Worm (Caenorhabditis elegans) whole organism, late embryonic: ENCODE measurements around the gene F54B11.10.

Experiments
- C08G9.2 ChIP-seq: sonication (generic microtip); optimal IDR thresholded peaks from 2 replicates; lab custom pipeline; 2016; ENCODE audit warnings: mild to moderate bottlenecking, missing genetic modification characterization, moderate library complexity, missing compliant biosample characterization
- C38D4.7 ChIP-seq: fragments of 200-800 bp; sonication (Bioruptor generic); optimal IDR thresholded peaks from 2 replicates; lab custom pipeline; 2018; ENCODE audit warnings: mild to moderate bottlenecking, missing genetic modification characterization, moderate library complexity, missing compliant biosample characterization
- ahr-1 ChIP-seq: sonication (generic microtip); optimal IDR thresholded peaks from 2 replicates; lab custom pipeline; 2016; ENCODE audit warnings: missing genetic modification characterization, missing compliant biosample characterization
- ama-1 ChIP-seq: fragments of 150-350 bp; optimal IDR thresholded peaks from 2 replicates; lab custom pipeline; 2014
- ceh-18 ChIP-seq: sonication (generic microtip); optimal IDR thresholded peaks from 2 replicates; lab custom pipeline; 2016; ENCODE audit warnings: missing genetic modification characterization, missing compliant biosample characterization
- ceh-19 ChIP-seq: fragments of 200-800 bp; sonication (Bioruptor generic); optimal IDR thresholded peaks from 2 replicates; lab custom pipeline; 2018; ENCODE audit warnings: mild to moderate bottlenecking, missing genetic modification characterization, missing compliant biosample characterization
- ceh-24 ChIP-seq: sonication (generic microtip); optimal IDR thresholded peaks from 2 replicates; lab custom pipeline; 2016; ENCODE audit warnings: mild to moderate bottlenecking, missing genetic modification characterization, missing compliant biosample characterization
- ceh-30 ChIP-seq: fragments of 150-350 bp; optimal IDR thresholded peaks from 2 replicates; lab custom pipeline; 2014; ENCODE audit warnings: missing biosample characterization, missing genetic modification characterization
- ceh-34 ChIP-seq: sonication (generic microtip); optimal IDR thresholded peaks from 2 replicates; lab custom pipeline; 2016; ENCODE audit warnings: mild to moderate bottlenecking, missing genetic modification characterization, missing compliant biosample characterization
- ceh-45 ChIP-seq: fragments of 200-800 bp; sonication (Bioruptor generic); IDR thresholded peaks from 2 replicates; pipeline ENCODE4 v1.3.6; 2022; ENCODE audit warnings: missing genetic modification reagents, missing genetic modification characterization, missing compliant biosample characterization
- ceh-48 ChIP-seq: sonication (generic microtip); optimal IDR thresholded peaks from 2 replicates; lab custom pipeline; 2016; ENCODE audit warnings: missing genetic modification characterization, inconsistent platforms, missing compliant biosample characterization
- che-1 ChIP-seq: sonication (generic microtip); optimal IDR thresholded peaks from 2 replicates; lab custom pipeline; 2016; ENCODE audit warnings: mild to moderate bottlenecking, missing genetic modification characterization, missing compliant biosample characterization
- dmd-4 ChIP-seq: sonication (generic microtip); optimal IDR thresholded peaks from 2 replicates; lab custom pipeline; 2016; ENCODE audit warnings: borderline replicate concordance, missing genetic modification characterization, missing compliant biosample characterization
- elt-4 ChIP-seq: sonication (generic microtip); optimal IDR thresholded peaks from 2 replicates; lab custom pipeline; 2016; ENCODE audit warnings: missing genetic modification characterization, missing compliant biosample characterization
- eyg-1 ChIP-seq: sonication (generic microtip); optimal IDR thresholded peaks from 2 replicates; lab custom pipeline; 2016; ENCODE audit warnings: missing genotype, missing genetic modification characterization, missing compliant biosample characterization
- hlh-30 ChIP-seq: sonication (generic microtip); optimal IDR thresholded peaks from 2 replicates; lab custom pipeline; 2017; ENCODE audit warnings: antibody characterized with exemption, missing genetic modification characterization, missing compliant biosample characterization; ENCODE audit not compliant: insufficient read depth
- hlh-6 ChIP-seq: sonication (generic microtip); optimal IDR thresholded peaks from 2 replicates; lab custom pipeline; 2016; ENCODE audit warnings: missing genotype, missing genetic modification characterization, missing compliant biosample characterization
- lin-11 ChIP-seq: fragments of 200-800 bp; sonication (Bioruptor generic); optimal IDR thresholded peaks from 2 replicates; lab custom pipeline; 2018; ENCODE audit warnings: mild to moderate bottlenecking, missing genetic modification characterization, missing compliant biosample characterization
- mec-3 ChIP-seq: sonication (generic microtip); optimal IDR thresholded peaks from 2 replicates; lab custom pipeline; 2016; ENCODE audit warnings: borderline replicate concordance, missing genetic modification characterization, missing compliant biosample characterization
- nfya-1 ChIP-seq: sonication (generic microtip); optimal IDR thresholded peaks from 2 replicates; lab custom pipeline; 2017; ENCODE audit warnings: missing genetic modification characterization, mild to moderate bottlenecking, missing compliant biosample characterization, antibody characterized with exemption, moderate library complexity
- nhr-11 ChIP-seq: fragments of 150-350 bp; optimal IDR thresholded peaks from 2 replicates; lab custom pipeline; 2014; ENCODE audit warnings: missing biosample characterization, missing genetic modification characterization
- nhr-232 ChIP-seq: sonication (generic microtip); optimal IDR thresholded peaks from 2 replicates; lab custom pipeline; 2016; ENCODE audit warnings: missing genetic modification characterization, missing compliant biosample characterization
- npax-4 ChIP-seq: sonication (generic microtip); optimal IDR thresholded peaks from 2 replicates; lab custom pipeline; 2016; ENCODE audit warnings: missing genetic modification characterization, missing compliant biosample characterization
- odd-2 ChIP-seq: sonication (generic microtip); optimal IDR thresholded peaks from 2 replicates; lab custom pipeline; 2017; ENCODE audit warnings: antibody characterized with exemption, mild to moderate bottlenecking, missing genetic modification characterization, missing compliant biosample characterization
- pros-1 ChIP-seq: fragments of 150-350 bp; optimal IDR thresholded peaks from 2 replicates; lab custom pipeline; 2014; ENCODE audit warnings: missing biosample characterization, missing genetic modification reagents, missing genetic modification characterization
- ref-2 ChIP-seq: sonication (generic microtip); optimal IDR thresholded peaks from 2 replicates; lab custom pipeline; 2016; ENCODE audit warnings: missing genetic modification characterization, missing compliant biosample characterization
- sdc-2 ChIP-seq: sonication (generic microtip); optimal IDR thresholded peaks from 2 replicates; lab custom pipeline; 2016; ENCODE audit warnings: missing genotype, missing genetic modification characterization, missing compliant biosample characterization
- sox-4 ChIP-seq: sonication (generic microtip); optimal IDR thresholded peaks from 2 replicates; lab custom pipeline; 2017; ENCODE audit warnings: mild to moderate bottlenecking, missing genetic modification characterization, inconsistent platforms, missing compliant biosample characterization
- tbx-2 ChIP-seq: sonication (generic microtip); optimal IDR thresholded peaks from 2 replicates; lab custom pipeline; 2016; ENCODE audit warnings: missing genetic modification characterization, missing compliant biosample characterization
- ttx-3 ChIP-seq: sonication (generic microtip); optimal IDR thresholded peaks from 2 replicates; lab custom pipeline; 2016; ENCODE audit warnings: missing genetic modification reagents, missing genetic modification characterization, missing compliant biosample characterization
- unc-42 ChIP-seq: sonication (generic microtip); optimal IDR thresholded peaks from 2 replicates; lab custom pipeline; 2016; ENCODE audit warnings: missing genotype, missing genetic modification characterization, missing compliant biosample characterization
- unc-55 ChIP-seq: sonication (generic microtip); optimal IDR thresholded peaks from 2 replicates; lab custom pipeline; 2017; ENCODE audit warnings: missing biosample characterization, missing genetic modification reagents, missing genetic modification characterization

The F54B11.10 gene

ce11 chrX:13558667-13559066 is 23.3 kb upstream of the F54B11.10 start:
- TF ChIP-seq ceh-18 (tag; lab: Kevin White, UChicago) (peak; percentile 1), hlh-30 (tag; lab: Kevin White, UChicago) (no peak), ceh-34 (tag; lab: Kevin White, UChicago) (peak; percentile 41), ahr-1 (tag; lab: Kevin White, UChicago) (no peak)

- TF ChIP-seq dmd-4 (tag; lab: Kevin White, UChicago), result no peak
- peak; percentile 16 for TF ChIP-seq ceh-18 (tag; lab: Kevin White, UChicago)
These were observed 20.0 kb upstream of the F54B11.10 start for ce11 chrX:13561954-13562353.

- TF ChIP-seq C38D4.7 (GFP tag; lab: Kevin White, UChicago) (no peak), pros-1 (tag; lab: Kevin White, UChicago) (no peak), C08G9.2 (tag; lab: Kevin White, UChicago) (no peak), hlh-6 (tag; lab: Kevin White, UChicago) (no peak), ceh-34 (tag; lab: Kevin White, UChicago) (no peak), unc-42 (tag; lab: Kevin White, UChicago) (no peak)
These were observed 15.5 kb upstream of the F54B11.10 start, which contains the start of gene R01E6.2 for ce11 chrX:13566436-13566835. TSS of gene R01E6.2 (minus strand) at chrX:13566536.

- TF ChIP-seq hlh-30 (tag; lab: Kevin White, UChicago), result no peak
- TF ChIP-seq nhr-232 (tag; lab: Kevin White, UChicago), result no peak
- no peak for TF ChIP-seq ceh-24 (tag; lab: Kevin White, UChicago)
These were observed 12.1 kb upstream of the F54B11.10 start, which contains the start of gene R01E6.7 for ce11 chrX:13569854-13570253. TSS of gene R01E6.7 (minus strand) at chrX:13569954.

- TF ChIP-seq eyg-1 (tag; lab: Kevin White, UChicago) (no peak), sox-4 (tag; lab: Kevin White, UChicago) (no peak), nhr-232 (tag; lab: Kevin White, UChicago) (no peak), ceh-19 (GFP tag; lab: Kevin White, UChicago) (no peak), nfya-1 (no peak), nhr-11 (no peak), tbx-2 (tag; lab: Kevin White, UChicago) (no peak), mec-3 (no peak), ttx-3 (tag; lab: Kevin White, UChicago) (no peak), lin-11 (tag; lab: Kevin White, UChicago) (no peak), ceh-30 (tag; lab: Kevin White, UChicago) (no peak), hlh-6 (tag; lab: Kevin White, UChicago) (no peak), npax-4 (tag; lab: Kevin White, UChicago) (no peak), ama-1 (no peak)
These were observed 7.9 kb upstream of the F54B11.10 start for ce11 chrX:13574029-13574428.

ce11 chrX:13578483-13578882 is 3.4 kb upstream of the F54B11.10 start, which contains the start of gene F54B11.11:
TSS of gene F54B11.11 (plus strand) at chrX:13578783.
- TF ChIP-seq elt-4 (tag; lab: Kevin White, UChicago) (no peak), ref-2 (no peak), dmd-4 (tag; lab: Kevin White, UChicago) (no peak), ceh-45 (no peak), ceh-48 (tag; lab: Kevin White, UChicago) (no peak), hlh-30 (tag; lab: Kevin White, UChicago) (no peak), che-1 (tag; lab: Kevin White, UChicago) (no peak), sdc-2 (tag; lab: Kevin White, UChicago) (no peak), unc-55 (no peak), C08G9.2 (tag; lab: Kevin White, UChicago) (no peak), sox-4 (tag; lab: Kevin White, UChicago) (no peak), odd-2 (tag; lab: Kevin White, UChicago) (no peak), ceh-30 (tag; lab: Kevin White, UChicago) (no peak)
- TF ChIP-seq, all 69 proteins: peak for 0
